Fruit fly (Drosophila melanogaster) whole organism, adult: ENCODE data around the gene RhoGAP68F.

Experiments
- CG11617 ChIP-seq: fragments of 200-800 bp; sonication (Bioruptor generic); optimal IDR thresholded peaks from 2 replicates; lab custom pipeline; 2017; ENCODE audit warnings: mild to moderate bottlenecking, missing biosample characterization, missing genetic modification reagents, missing genetic modification characterization
- CG12768 ChIP-seq: fragments of 200-800 bp; sonication (Bioruptor generic); optimal IDR thresholded peaks from 2 replicates; lab custom pipeline; 2017; ENCODE audit warnings: missing biosample characterization, missing genetic modification characterization, mild to moderate bottlenecking, moderate library complexity, missing genetic modification reagents
- CG14711 ChIP-seq: fragments of 200-800 bp; sonication (Bioruptor generic); optimal IDR thresholded peaks from 2 replicates; lab custom pipeline; 2018; ENCODE audit warnings: missing biosample characterization, mild to moderate bottlenecking, missing genetic modification characterization, moderate library complexity
- CG1620 ChIP-seq: fragments of 200-800 bp; sonication (Bioruptor generic); optimal IDR thresholded peaks from 2 replicates; lab custom pipeline; 2016; ENCODE audit warnings: missing biosample characterization, missing genetic modification characterization
- CG33017 ChIP-seq: fragments of 200-800 bp; sonication (Bioruptor generic); optimal IDR thresholded peaks from 2 replicates; lab custom pipeline; 2018; ENCODE audit warnings: missing biosample characterization, mild to moderate bottlenecking, missing genetic modification characterization, moderate library complexity
- CG5204 ChIP-seq: fragments of 200-800 bp; sonication (Bioruptor generic); optimal IDR thresholded peaks from 2 replicates; lab custom pipeline; 2016; ENCODE audit warnings: missing biosample characterization, missing genetic modification characterization
- CG7045 ChIP-seq: fragments of 200-800 bp; sonication (Bioruptor generic); optimal IDR thresholded peaks from 2 replicates; lab custom pipeline; 2017; ENCODE audit warnings: missing biosample characterization, mild to moderate bottlenecking, missing genetic modification characterization
- CG7101 ChIP-seq: fragments of 200-800 bp; sonication (Bioruptor generic); optimal IDR thresholded peaks from 2 replicates; lab custom pipeline; 2018; ENCODE audit warnings: missing biosample characterization, mild to moderate bottlenecking, missing genetic modification characterization, moderate library complexity
- Clk ChIP-seq: fragments of 200-800 bp; sonication (Bioruptor generic); optimal IDR thresholded peaks from 2 replicates; lab custom pipeline; 2017; ENCODE audit warnings: missing biosample characterization, missing genetic modification characterization
- Crg-1 ChIP-seq: fragments of 200-800 bp; sonication (Bioruptor generic); optimal IDR thresholded peaks from 2 replicates; lab custom pipeline; 2016; ENCODE audit warnings: missing biosample characterization, missing genetic modification characterization
- Hr96 ChIP-seq: fragments of 200-800 bp; sonication (Bioruptor generic); optimal IDR thresholded peaks from 2 replicates; lab custom pipeline; 2016; ENCODE audit warnings: missing biosample characterization, missing genetic modification characterization
- Mnt ChIP-seq: fragments of 200-800 bp; sonication (Bioruptor generic); optimal IDR thresholded peaks from 2 replicates; lab custom pipeline; 2016; ENCODE audit warnings: missing biosample characterization, mild to moderate bottlenecking, missing genetic modification characterization
- bab1 ChIP-seq: fragments of 200-800 bp; sonication (Bioruptor generic); optimal IDR thresholded peaks from 3 replicates; lab custom pipeline; 2019; ENCODE audit warnings: missing biosample characterization, mild to moderate bottlenecking, missing genetic modification characterization, moderate library complexity
- cic ChIP-seq: fragments of 200-800 bp; sonication (Bioruptor generic); optimal IDR thresholded peaks from 2 replicates; lab custom pipeline; 2017; ENCODE audit warnings: missing biosample characterization, mild to moderate bottlenecking, missing genetic modification characterization, moderate library complexity
- cnc ChIP-seq, 2 experiments: fragments of >200 bp; optimal IDR thresholded peaks; 2 replicates each; lab custom pipeline; 2017
- kay ChIP-seq: fragments of 200-800 bp; sonication (Bioruptor generic); peaks from one replicate; lab custom pipeline; 2016; ENCODE audit warnings: missing biosample characterization, missing genetic modification characterization, borderline replicate concordance
- ovo ChIP-seq: fragments of 200-800 bp; sonication (Bioruptor generic); optimal IDR thresholded peaks from 2 replicates; lab custom pipeline; 2016; ENCODE audit warnings: missing biosample characterization, missing genetic modification characterization
- pad ChIP-seq: fragments of 200-800 bp; sonication (Bioruptor generic); optimal IDR thresholded peaks from 3 replicates; lab custom pipeline; 2017; ENCODE audit warnings: missing biosample characterization, missing genetic modification characterization, mild to moderate bottlenecking, moderate library complexity, missing genetic modification reagents
- tj ChIP-seq: fragments of 200-800 bp; sonication (Bioruptor generic); optimal IDR thresholded peaks from 3 replicates; lab custom pipeline; 2017; ENCODE audit warnings: missing biosample characterization, mild to moderate bottlenecking, missing genetic modification characterization, moderate library complexity
- toe ChIP-seq: fragments of 200-800 bp; sonication (Bioruptor generic); optimal IDR thresholded peaks from 2 replicates; lab custom pipeline; 2016; ENCODE audit warnings: missing biosample characterization, missing genetic modification characterization

Gene RhoGAP68F

DNA sequence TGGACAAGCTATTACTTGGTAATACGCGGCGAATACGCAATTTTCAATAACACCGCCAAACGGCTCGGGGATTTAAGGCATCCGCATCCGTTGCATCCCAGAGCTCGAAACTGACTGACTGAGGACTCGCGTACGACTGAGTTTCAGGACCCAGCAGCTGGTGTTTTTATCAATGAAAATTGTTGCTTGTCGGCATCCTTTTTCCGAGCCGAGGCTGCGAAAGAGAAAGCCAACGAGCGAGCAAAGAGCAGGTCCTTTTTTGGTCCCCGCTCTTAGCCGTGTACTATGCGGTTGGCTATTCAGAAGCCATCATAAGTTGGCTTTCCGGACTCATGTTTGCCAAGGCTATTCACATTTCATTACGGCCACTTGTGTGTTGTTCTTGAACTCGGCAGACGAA lies 36.7 kb downstream of the RhoGAP68F start, which contains the start of gene Rh7:
Gene Rh7 (minus strand): TSS at position 101 of the 400 bp plus-strand sequence.
- TF ChIP-seq CG14711 (tag; lab: Kevin White, UChicago) = no peak
- no peak for TF ChIP-seq toe
- no peak for TF ChIP-seq cic (GFP tag; lab: Kevin White, UChicago)
- TF ChIP-seq CG7101 (tag; lab: Kevin White, UChicago) = no peak
- TF ChIP-seq CG12768 (GFP tag; lab: Kevin White, UChicago) = no peak
- no peak for TF ChIP-seq tj (GFP tag; lab: Kevin White, UChicago)

DNA sequence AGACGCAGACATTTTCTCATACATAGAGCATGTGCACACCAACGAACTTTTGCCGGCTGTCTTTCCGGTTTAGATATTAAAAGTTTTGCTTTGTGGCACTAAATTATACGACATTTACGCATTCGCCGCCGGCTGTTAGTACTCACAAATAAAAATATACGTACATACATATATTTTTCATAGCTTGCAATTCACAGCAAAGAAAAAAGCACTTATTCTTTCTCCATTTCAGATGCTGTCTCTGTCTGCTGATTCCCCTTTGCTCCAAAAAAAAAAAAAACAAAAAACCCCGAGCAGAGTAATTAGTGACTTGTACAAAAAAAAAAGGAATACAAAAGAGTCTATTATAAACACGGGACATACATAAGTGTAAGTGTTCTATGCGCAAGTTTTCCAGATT lies 38.6 kb downstream of the RhoGAP68F start, which contains the start of gene CAH2:
Gene CAH2 (plus strand): TSS at position 301 of the 400 bp plus-strand sequence.
- TF ChIP-seq CG5204 (GFP tag; lab: Kevin White, UChicago) = no peak
- no peak for TF ChIP-seq Mnt (GFP tag; lab: Kevin White, UChicago)
- no peak for TF ChIP-seq CG12768 (GFP tag; lab: Kevin White, UChicago)
- no peak for TF ChIP-seq CG33017 (tag; lab: Kevin White, UChicago)
- no peak for TF ChIP-seq pad (GFP tag; lab: Kevin White, UChicago)
- no peak for TF ChIP-seq kay (GFP tag; lab: Kevin White, UChicago)
- TF ChIP-seq toe = no peak
- TF ChIP-seq CG14711 (tag; lab: Kevin White, UChicago) = no peak

DNA sequence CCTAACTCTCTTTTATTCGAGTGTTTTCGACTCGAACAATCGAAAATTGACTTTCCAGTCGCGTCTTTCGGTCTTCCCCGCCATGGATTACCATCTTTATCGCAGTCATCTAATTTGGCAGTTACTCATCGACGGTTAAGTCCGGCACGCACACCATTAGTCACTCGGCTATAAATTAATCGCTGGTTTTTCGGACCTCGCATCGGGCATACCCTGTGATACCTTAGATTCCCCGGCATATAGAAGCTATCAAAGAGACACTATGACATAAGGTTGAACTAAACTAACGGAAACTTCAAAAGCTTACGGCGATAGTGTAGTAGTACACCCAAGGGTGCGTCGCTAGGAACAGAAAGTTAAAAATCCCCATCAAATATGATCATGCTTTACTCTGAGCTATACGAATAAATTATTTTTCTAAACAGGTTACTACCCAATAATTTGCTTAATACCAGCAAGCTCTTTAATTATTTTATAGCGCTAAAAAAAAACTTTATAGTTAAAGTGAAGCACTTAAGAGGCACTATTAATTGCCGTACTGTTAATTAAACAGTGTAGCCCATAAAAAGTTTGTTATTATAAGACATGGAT lies 40.3 kb downstream of the RhoGAP68F start:
- TF ChIP-seq cnc (optimal IDR thresholded peaks at IDR 0.05; lab: Kevin White, UChicago) = no peak
- TF ChIP-seq CG33017 (tag; lab: Kevin White, UChicago) = peak; percentile 15
- no peak for TF ChIP-seq CG7101 (tag; lab: Kevin White, UChicago)
- no peak for TF ChIP-seq Crg-1 (GFP tag; lab: Kevin White, UChicago)
- TF ChIP-seq CG5204 (GFP tag; lab: Kevin White, UChicago) = no peak
- TF ChIP-seq Hr96 = no peak
- no peak for TF ChIP-seq CG1620
- TF ChIP-seq Mnt (GFP tag; lab: Kevin White, UChicago) = no peak
- no peak for TF ChIP-seq CG14711 (tag; lab: Kevin White, UChicago)
- peak; percentile 32 for TF ChIP-seq toe
- TF ChIP-seq pad (GFP tag; lab: Kevin White, UChicago) = no peak
- TF ChIP-seq bab1 (GFP tag; lab: Kevin White, UChicago) = peak; percentile 29
- peak; percentile 43 for TF ChIP-seq CG11617 (GFP tag; lab: Kevin White, UChicago)
- peak; percentile 26 for TF ChIP-seq CG7045 (GFP tag; lab: Kevin White, UChicago)
- TF ChIP-seq ovo (GFP tag; lab: Kevin White, UChicago) = peak; percentile 94
- TF ChIP-seq cic (GFP tag; lab: Kevin White, UChicago) = peak; percentile 60
- no peak for TF ChIP-seq CG12768 (GFP tag; lab: Kevin White, UChicago)
- TF ChIP-seq Clk (GFP tag; lab: Kevin White, UChicago) = no peak
- no peak for TF ChIP-seq tj (GFP tag; lab: Kevin White, UChicago)
- no peak for TF ChIP-seq kay (GFP tag; lab: Kevin White, UChicago)

DNA sequence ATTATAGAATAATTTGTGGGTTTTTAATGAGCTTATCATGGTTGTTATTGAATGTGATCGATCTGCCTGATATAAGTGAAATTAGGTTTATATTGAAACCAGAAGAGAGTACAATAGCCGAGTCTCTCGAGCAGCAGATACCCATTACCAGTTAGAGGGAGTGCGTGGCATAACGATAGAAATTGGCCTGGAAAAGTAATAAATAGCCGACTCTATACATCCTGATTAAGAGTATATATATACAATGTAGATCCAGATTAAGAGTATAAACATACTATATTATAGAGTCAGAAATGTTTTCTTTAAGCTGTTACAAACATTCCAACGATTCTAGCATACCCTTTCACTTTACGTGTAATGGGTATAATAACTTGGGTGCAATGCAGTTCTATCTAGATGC lies 45.3 kb downstream of the RhoGAP68F start:
- TF ChIP-seq cnc (optimal IDR thresholded peaks at IDR 0.05; lab: Kevin White, UChicago) (no peak), CG12768 (GFP tag; lab: Kevin White, UChicago) (no peak), CG11617 (GFP tag; lab: Kevin White, UChicago) (peak; percentile 5), CG7101 (tag; lab: Kevin White, UChicago) (peak; percentile 28), CG5204 (GFP tag; lab: Kevin White, UChicago) (peak; percentile 53), Crg-1 (GFP tag; lab: Kevin White, UChicago) (no peak), CG14711 (tag; lab: Kevin White, UChicago) (no peak), pad (GFP tag; lab: Kevin White, UChicago) (no peak), tj (GFP tag; lab: Kevin White, UChicago) (no peak)

DNA sequence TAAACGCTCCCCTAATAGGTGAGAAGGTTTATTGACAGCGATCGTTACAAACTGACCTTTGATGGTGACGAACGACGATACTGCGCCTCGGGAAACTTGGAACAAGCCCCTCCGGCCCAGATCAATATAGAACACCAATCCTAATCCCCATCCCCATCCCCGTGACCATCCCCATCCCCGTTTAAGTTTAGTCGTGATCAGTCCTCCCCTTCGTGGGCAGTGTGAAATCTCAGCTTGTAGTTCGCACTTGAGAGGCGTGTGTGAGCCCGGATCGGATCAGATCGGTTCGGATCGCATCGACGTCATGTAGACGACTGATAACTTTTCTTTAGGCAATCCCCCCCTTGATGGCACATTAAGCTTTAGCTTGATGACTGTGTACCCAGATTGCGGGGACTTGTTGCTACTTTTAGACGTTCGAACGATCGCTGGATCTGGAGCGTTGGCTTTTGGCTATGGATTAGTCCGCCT lies 45.9 kb downstream of the RhoGAP68F start, which contains the start of gene Miox:
Gene Miox (plus strand): TSS at position 421 of the 471 bp plus-strand sequence.
- TF ChIP-seq tj (GFP tag; lab: Kevin White, UChicago) (no peak), toe (no peak), pad (GFP tag; lab: Kevin White, UChicago) (peak; percentile 22), bab1 (GFP tag; lab: Kevin White, UChicago) (no peak), cnc (optimal IDR thresholded peaks at IDR 0.05; lab: Kevin White, UChicago) (no peak), CG14711 (tag; lab: Kevin White, UChicago) (no peak), CG12768 (GFP tag; lab: Kevin White, UChicago) (no peak), CG7101 (tag; lab: Kevin White, UChicago) (no peak), CG33017 (tag; lab: Kevin White, UChicago) (no peak), Mnt (GFP tag; lab: Kevin White, UChicago) (no peak), CG1620 (no peak), CG7045 (GFP tag; lab: Kevin White, UChicago) (no peak), CG5204 (GFP tag; lab: Kevin White, UChicago) (no peak), Clk (GFP tag; lab: Kevin White, UChicago) (no peak), cic (GFP tag; lab: Kevin White, UChicago) (peak; percentile 85), CG11617 (GFP tag; lab: Kevin White, UChicago) (no peak)

DNA sequence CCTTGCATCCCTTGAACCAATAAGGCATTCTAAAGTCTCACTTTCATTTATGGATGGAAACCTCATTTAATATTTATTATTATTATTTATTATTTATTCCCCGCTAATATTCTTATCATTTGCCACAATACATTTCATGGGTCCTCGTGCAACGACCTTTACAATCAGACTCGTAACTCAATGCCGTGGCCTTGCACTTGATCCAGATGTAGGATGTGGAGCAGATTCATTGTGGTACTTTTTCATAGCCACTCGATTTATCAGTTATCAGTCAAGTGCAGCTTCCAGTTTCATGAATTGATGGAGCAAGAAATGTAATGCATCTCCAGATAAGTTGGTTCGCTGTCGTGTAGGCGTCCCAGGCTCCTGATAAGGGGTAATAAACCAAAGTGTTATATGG lies 46.7 kb downstream of the RhoGAP68F start:
- TF ChIP-seq CG1620 (no peak), toe (no peak), CG5204 (GFP tag; lab: Kevin White, UChicago) (no peak), CG11617 (GFP tag; lab: Kevin White, UChicago) (no peak)
